Fruit fly (Drosophila melanogaster) Kc167 (cell line): ENCODE data around the gene CG14421.

Experiments
- Myc ChIP-seq: fragments of >200 bp; optimal IDR thresholded peaks from 2 replicates; lab custom pipeline; 2017; ENCODE audit warnings: missing external identifiers
- Sin3A ChIP-seq: fragments of >200 bp; optimal IDR thresholded peaks from 2 replicates; lab custom pipeline; 2018; ENCODE audit warnings: missing external identifiers
- h ChIP-seq: fragments of >200 bp; optimal IDR thresholded peaks from 3 replicates; lab custom pipeline; 2018; ENCODE audit warnings: missing external identifiers
- insv ChIP-seq: fragments of >200 bp; optimal IDR thresholded peaks from 3 replicates; lab custom pipeline; 2018; ENCODE audit warnings: missing external identifiers
- psq ChIP-seq: fragments of >200 bp; optimal IDR thresholded peaks from 2 replicates; lab custom pipeline; 2017; ENCODE audit warnings: missing external identifiers
- ttk ChIP-seq: sonication (Bioruptor generic); optimal IDR thresholded peaks from 2 replicates; lab custom pipeline; 2017; ENCODE audit warnings: missing external identifiers

The CG14421 gene

DNA sequence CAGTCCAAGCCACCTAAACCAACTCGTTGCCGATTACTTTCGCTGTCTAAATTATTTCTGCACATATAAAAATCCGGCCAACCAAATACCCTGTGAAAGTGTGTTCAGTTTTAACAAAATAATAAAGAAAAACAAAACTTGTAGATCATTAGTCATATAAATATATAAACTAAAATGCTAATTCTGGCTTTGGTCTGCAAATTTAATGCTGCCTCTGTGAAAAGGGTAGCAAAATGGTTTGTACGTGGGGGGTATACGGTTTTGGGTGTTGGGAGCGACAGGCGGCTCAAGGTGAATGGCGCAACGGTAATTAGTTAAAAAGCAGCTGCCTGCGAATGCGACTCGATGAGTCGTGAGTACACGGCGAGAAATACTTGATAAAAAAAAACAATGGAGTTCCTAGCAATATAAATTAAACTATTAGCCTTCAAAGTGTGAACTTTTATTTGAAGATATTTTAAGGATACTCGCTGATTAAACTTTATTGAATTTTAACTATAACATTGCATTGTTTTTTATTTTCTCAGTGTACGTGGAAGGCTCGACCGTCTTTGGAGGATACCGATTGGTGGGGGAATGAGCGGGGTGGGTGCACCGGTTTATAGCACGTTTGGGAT is 36.8 kb downstream of the CG14421 start:
- TF ChIP-seq ttk (lab: Kevin White, UChicago) (no peak), Sin3A (no peak), Myc (lab: Kevin White, UChicago) (no peak)

DNA sequence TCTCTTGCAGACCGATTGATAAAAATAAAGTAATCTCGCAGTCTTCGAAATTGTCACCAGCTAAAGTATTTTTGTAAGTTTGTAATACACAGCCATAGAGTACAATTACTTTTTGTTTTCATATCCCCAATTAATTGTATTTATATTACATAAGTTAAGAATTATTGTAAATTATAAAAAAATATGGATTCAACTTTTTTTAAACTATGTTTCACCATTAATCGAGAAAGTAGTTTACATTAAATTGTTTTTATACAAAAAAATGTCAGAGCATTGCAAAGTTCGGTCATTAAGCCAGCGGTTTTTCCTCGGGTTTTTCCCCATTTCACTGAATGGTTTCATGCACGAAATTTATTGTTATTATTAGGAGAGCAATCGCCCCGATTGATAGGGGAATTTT is 39.1 kb downstream of the CG14421 start:
- TF ChIP-seq psq (lab: Kevin White, UChicago): no peak
- TF ChIP-seq ttk (lab: Kevin White, UChicago): no peak
- no peak for TF ChIP-seq insv
- no peak for TF ChIP-seq Myc (lab: Kevin White, UChicago)
- no peak for TF ChIP-seq h (lab: Kevin White, UChicago)
- TF ChIP-seq Sin3A: no peak

DNA sequence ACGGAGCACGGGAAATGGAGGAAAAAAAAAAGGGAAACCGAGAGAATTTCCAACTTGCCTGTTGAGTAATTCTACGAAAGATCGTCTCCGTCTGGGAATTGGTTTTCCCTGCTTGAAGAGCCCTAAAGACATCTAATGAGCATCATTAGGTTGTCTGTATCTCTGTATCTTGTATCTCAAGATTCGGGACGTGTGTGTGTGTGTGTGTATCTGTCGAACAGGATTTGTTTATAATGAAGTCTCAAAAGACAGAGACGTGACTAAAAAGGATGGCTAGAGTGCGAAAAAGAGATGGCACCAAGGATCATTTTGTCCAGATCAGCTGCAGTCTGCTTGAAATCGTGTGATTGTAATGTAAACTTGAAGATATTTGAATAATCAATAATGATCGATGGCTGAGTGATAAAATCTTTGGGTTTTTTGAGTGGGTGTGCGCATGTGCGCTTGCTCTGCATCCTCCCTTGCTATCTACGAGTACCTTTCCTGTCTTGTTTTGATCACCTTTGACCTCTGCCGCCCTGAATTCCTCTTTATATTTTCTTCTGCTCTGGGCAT is 41.3 kb downstream of the CG14421 start:
- TF ChIP-seq Sin3A (no peak), ttk (lab: Kevin White, UChicago) (no peak), Myc (lab: Kevin White, UChicago) (no peak), insv (no peak), psq (lab: Kevin White, UChicago) (no peak), h (lab: Kevin White, UChicago) (no peak)

DNA sequence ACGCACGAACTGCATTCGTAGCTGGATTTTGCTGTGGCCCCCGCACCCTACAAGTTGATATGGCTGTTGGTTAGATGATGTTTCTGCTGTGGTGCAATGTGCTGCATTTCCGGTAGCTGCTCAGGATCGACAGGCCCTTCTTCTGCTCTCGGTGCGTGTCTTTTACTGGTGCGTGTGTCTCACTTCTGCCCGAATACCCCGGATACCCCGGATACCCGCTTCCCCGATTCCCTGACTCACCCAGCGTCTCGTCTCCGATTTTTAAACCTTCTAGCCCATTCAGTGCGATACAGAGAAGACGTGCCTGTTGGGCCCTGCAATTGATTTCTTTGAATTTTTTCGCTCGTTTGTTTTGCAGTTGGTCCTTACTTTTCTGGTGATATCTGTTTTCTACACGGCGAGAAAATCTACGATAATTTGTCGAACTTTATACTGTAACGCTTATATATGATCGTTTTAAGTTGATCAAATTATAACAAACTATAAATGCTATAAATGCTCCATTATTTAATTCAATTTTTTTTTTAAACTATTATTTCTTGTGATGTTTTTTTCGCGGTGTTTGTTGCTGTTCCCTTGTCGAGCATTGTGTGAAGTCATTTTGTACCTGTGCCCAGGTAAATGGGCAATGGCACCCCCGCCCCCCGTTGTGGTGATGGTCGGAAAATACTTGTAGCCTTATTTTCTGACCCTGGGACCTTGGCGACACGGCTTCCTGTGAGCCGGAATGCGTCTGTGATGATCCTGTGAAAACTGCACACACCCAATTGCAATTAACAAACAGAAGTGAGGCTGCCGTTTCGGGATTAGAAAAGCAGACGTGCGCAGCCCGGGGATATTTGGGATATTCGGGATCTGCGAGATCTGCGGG is 43.9 kb downstream of the CG14421 start:
- TF ChIP-seq psq (lab: Kevin White, UChicago): no peak

DNA sequence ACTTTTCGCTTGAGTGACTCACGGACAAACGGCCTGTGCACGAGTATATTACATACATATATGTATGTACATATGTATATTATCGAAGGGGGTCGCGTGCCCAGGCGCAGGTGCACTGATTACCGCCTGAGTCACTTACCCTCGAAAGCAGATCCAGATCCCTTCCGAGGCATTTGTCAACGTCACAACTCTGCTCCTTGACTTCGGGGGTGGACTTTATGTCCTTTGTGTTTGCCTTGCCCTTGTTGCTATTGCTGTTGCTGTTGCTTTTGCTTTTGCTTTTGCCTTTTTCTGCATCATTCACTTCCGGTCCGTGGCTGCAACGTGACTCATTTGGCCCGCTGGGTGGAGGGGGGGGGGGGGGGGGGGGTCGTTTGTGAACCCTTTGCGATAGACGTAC is 46.1 kb downstream of the CG14421 start:
- TF ChIP-seq Myc (lab: Kevin White, UChicago) (no peak), ttk (lab: Kevin White, UChicago) (no peak), Sin3A (no peak), h (lab: Kevin White, UChicago) (no peak), psq (lab: Kevin White, UChicago) (no peak), insv (no peak)

DNA sequence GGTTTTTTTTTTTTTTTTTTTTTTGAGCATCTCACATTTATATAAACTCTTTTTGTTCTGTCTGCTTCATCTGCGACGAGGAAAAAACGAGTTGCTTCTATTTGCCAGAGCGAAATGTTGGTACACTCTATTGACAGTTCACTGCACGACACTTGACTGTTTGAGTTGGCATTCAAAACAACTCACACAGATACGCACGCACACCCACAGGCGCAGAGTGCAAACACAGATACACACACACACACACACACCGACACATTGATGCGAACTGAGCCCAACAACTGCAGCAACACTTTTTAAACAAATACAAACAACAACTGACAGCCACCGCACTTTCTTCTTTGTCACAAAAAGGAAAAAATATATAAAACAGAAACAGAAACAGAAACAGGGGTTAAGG is 48.1 kb downstream of the CG14421 start:
- no peak for TF ChIP-seq psq (lab: Kevin White, UChicago)
- no peak for TF ChIP-seq ttk (lab: Kevin White, UChicago)
- no peak for TF ChIP-seq Sin3A
- TF ChIP-seq Myc (lab: Kevin White, UChicago): no peak
- TF ChIP-seq insv: no peak
- TF ChIP-seq h (lab: Kevin White, UChicago): no peak

DNA sequence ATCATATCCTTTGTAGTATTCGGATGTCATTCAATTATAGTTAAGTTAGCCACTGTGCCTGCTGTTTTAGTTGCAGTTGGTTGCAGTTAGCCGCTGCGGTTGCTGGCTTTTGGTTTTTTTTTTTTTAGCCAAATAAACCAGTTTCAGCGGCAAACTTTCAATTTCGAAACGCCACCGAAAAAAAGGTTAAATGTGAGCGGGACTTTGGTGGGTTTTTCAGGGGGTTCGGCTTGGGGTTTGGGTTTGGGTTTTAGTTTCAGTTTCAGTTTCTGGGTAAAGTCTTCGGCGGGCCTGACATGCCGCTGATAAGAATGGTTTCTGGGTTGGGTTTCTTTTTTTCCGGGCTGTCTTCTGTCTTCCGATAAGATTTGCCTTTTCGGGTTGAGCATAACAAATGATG is 49.7 kb downstream of the CG14421 start:
- TF ChIP-seq insv (no peak), ttk (lab: Kevin White, UChicago) (no peak), Sin3A (no peak), Myc (lab: Kevin White, UChicago) (no peak), psq (lab: Kevin White, UChicago) (no peak), h (lab: Kevin White, UChicago) (no peak)
